Worm (Caenorhabditis elegans): Measurements from ENCODE around the gene str-82.

- no peak for TF ChIP-seq lin-54 (GFP tag; optimal IDR thresholded peaks at IDR 0.05)
- TF ChIP-seq pha-4 (tag; optimal IDR thresholded peaks at IDR 0.05) = no peak
- TF ChIP-seq unc-62 (GFP tag; optimal IDR thresholded peaks at IDR 0.05) = no peak
- TF ChIP-seq F55B11.4 (tag; optimal IDR thresholded peaks at IDR 0.05; ENCODE audit: borderline replicate concordance, insufficient read depth) = no peak
- TF ChIP-seq snpc-1.3 (tag; optimal IDR thresholded peaks at IDR 0.05; ENCODE audit: insufficient read depth) = no peak
- TF ChIP-seq chd-7 (tag; optimal IDR thresholded peaks at IDR 0.05) = no peak
- TF ChIP-seq fkh-3 (tag; optimal IDR thresholded peaks at IDR 0.05) = no peak
Observed at ce11 chrV:3963715-3964114, 10.7 kb upstream of the str-82 start, which contains the start of gene cyp-34A7.

All from whole organism, young adult.